Worm (Caenorhabditis elegans) whole organism, young adult: ENCODE data around the gene srab-3.

Experiments used
- F55B11.4 ChIP-seq: sonication (generic microtip); optimal IDR thresholded peaks from 2 replicates; lab custom pipeline; 2016; ENCODE audit warnings: missing compliant biosample characterization, missing genetic modification characterization, borderline replicate concordance; ENCODE audit not compliant: insufficient read depth
- cebp-1 ChIP-seq, 2 experiments: fragments of 200-800 bp in 1 of 2; sonication (Bioruptor generic) in 1 of 2; sonication (generic microtip) in 1 of 2; IDR thresholded peaks in 1 of 2; optimal IDR thresholded peaks in 1 of 2; 2 replicates each; pipeline versions ENCODE4 v1.3.6 to Lab custom; 2017 to 2022; ENCODE audit warnings: missing compliant biosample characterization in 2 of 2, missing genetic modification characterization in 2 of 2, mild to moderate bottlenecking in 1 of 2, missing genetic modification reagents in 1 of 2, moderate library complexity in 1 of 2
- him-1 ChIP-seq: sonication (generic microtip); optimal IDR thresholded peaks from 2 replicates; lab custom pipeline; 2016; ENCODE audit warnings: missing genotype, missing genetic modification reagents, missing genetic modification characterization, missing compliant biosample characterization
- let-526 ChIP-seq: fragments of 200-800 bp; sonication (Bioruptor generic); IDR thresholded peaks from 2 replicates; pipeline ENCODE4 v1.3.6; 2022; ENCODE audit warnings: missing genetic modification reagents, missing genetic modification characterization, missing compliant biosample characterization
- mel-28 ChIP-seq: sonication (generic microtip); optimal IDR thresholded peaks from 2 replicates; lab custom pipeline; 2016; ENCODE audit warnings: borderline replicate concordance, mild to moderate bottlenecking, missing genetic modification characterization, missing compliant biosample characterization
- nfya-1 ChIP-seq: sonication (generic microtip); optimal IDR thresholded peaks from 2 replicates; lab custom pipeline; 2017; ENCODE audit warnings: antibody characterized with exemption, missing compliant biosample characterization, missing genetic modification characterization, borderline replicate concordance; ENCODE audit not compliant: insufficient read depth
- nhr-179 ChIP-seq: sonication (generic microtip); optimal IDR thresholded peaks from 2 replicates; lab custom pipeline; 2016; ENCODE audit warnings: mild to moderate bottlenecking, missing genetic modification characterization, missing compliant biosample characterization
- pha-4 ChIP-seq: fragments of 150-350 bp; sonication (generic microtip); optimal IDR thresholded peaks from 2 replicates; lab custom pipeline; 2014; ENCODE audit warnings: missing biosample characterization, missing genetic modification reagents, missing genetic modification characterization
- somi-1 ChIP-seq: fragments of 200-800 bp; sonication (Bioruptor generic); optimal IDR thresholded peaks from 2 replicates; lab custom pipeline; 2018; ENCODE audit warnings: mild to moderate bottlenecking, missing genetic modification characterization, missing compliant biosample characterization

ce11 chrV:5132441-5132840 lies 24.7 kb upstream of the srab-3 start, which contains the start of gene F14F9.4:
- TF ChIP-seq cebp-1 (GFP tag; IDR thresholded peaks at IDR 0.05; lab: Robert Waterston, UW): no peak
- no peak for TF ChIP-seq cebp-1 (tag; optimal IDR thresholded peaks at IDR 0.05; lab: Kevin White, UChicago)
- TF ChIP-seq somi-1 (GFP tag; lab: Kevin White, UChicago): no peak
- TF ChIP-seq nfya-1: no peak
- no peak for TF ChIP-seq nhr-179 (tag; lab: Kevin White, UChicago)
- TF ChIP-seq him-1 (tag; lab: Kevin White, UChicago): no peak
- no peak for TF ChIP-seq pha-4 (tag; lab: Kevin White, UChicago)
- no peak for TF ChIP-seq F55B11.4
- no peak for TF ChIP-seq let-526 (GFP tag; lab: Robert Waterston, UW)
- TF ChIP-seq mel-28 (tag; lab: Kevin White, UChicago): no peak
